Fruit fly (Drosophila melanogaster) whole organism, pupa: ENCODE data around the gene CG9471.

ENCODE experiments used
- CG10348 ChIP-seq: fragments of 200-800 bp; sonication (Bioruptor generic); IDR thresholded peaks from 2 replicates; pipeline ENCODE4 v1.3.6; 2022; ENCODE audit warnings: missing biosample characterization, missing genetic modification characterization
- CG12605 ChIP-seq: fragments of 200-800 bp; sonication (Bioruptor generic); IDR thresholded peaks from 2 replicates; pipeline ENCODE4 v1.3.6; 2022; ENCODE audit warnings: missing biosample characterization, missing genetic modification characterization
- CG13204 ChIP-seq: fragments of 200-800 bp; sonication (Bioruptor generic); optimal IDR thresholded peaks from 2 replicates; lab custom pipeline; 2018; ENCODE audit warnings: missing biosample characterization, mild to moderate bottlenecking, missing genetic modification characterization, moderate library complexity
- CG14655 ChIP-seq: fragments of 200-800 bp; sonication (Bioruptor generic); optimal IDR thresholded peaks from 3 replicates; lab custom pipeline; 2017; ENCODE audit warnings: mild to moderate bottlenecking, missing biosample characterization, missing genetic modification reagents, missing genetic modification characterization
- CG15710 ChIP-seq: fragments of 200-800 bp; sonication (Bioruptor generic); optimal IDR thresholded peaks from 2 replicates; lab custom pipeline; 2018; ENCODE audit warnings: missing biosample characterization, mild to moderate bottlenecking, missing genetic modification characterization, moderate library complexity
- CG17806 ChIP-seq: fragments of 200-800 bp; sonication (Bioruptor generic); optimal IDR thresholded peaks from 2 replicates; lab custom pipeline; 2018; ENCODE audit warnings: missing biosample characterization, mild to moderate bottlenecking, missing genetic modification characterization, moderate library complexity
- CG32121 ChIP-seq: fragments of 200-800 bp; sonication (Bioruptor generic); IDR thresholded peaks from 2 replicates; pipeline ENCODE4 v1.3.6; 2022; ENCODE audit warnings: missing biosample characterization, missing genetic modification characterization
- CG34367 ChIP-seq: fragments of 200-800 bp; sonication (Bioruptor generic); optimal IDR thresholded peaks from 2 replicates; lab custom pipeline; 2018; ENCODE audit warnings: missing biosample characterization, mild to moderate bottlenecking, missing genetic modification characterization
- CG4496 ChIP-seq: fragments of 200-800 bp; sonication (Bioruptor generic); IDR thresholded peaks from 3 replicates; pipeline ENCODE4 v1.3.6; 2022; ENCODE audit warnings: missing biosample characterization, missing genetic modification characterization
- CG8159 ChIP-seq: fragments of 200-800 bp; sonication (Bioruptor generic); optimal IDR thresholded peaks from 3 replicates; lab custom pipeline; 2018; ENCODE audit warnings: missing biosample characterization, mild to moderate bottlenecking, missing genetic modification characterization, moderate library complexity
- CG8301 ChIP-seq: fragments of 200-800 bp; sonication (Bioruptor generic); optimal IDR thresholded peaks from 2 replicates; lab custom pipeline; 2018; ENCODE audit warnings: missing biosample characterization, mild to moderate bottlenecking, missing genetic modification characterization
- CG9948 ChIP-seq: fragments of 200-800 bp; sonication (Bioruptor generic); optimal IDR thresholded peaks from 2 replicates; lab custom pipeline; 2018; ENCODE audit warnings: missing biosample characterization, mild to moderate bottlenecking, missing genetic modification characterization, moderate library complexity
- D1 ChIP-seq: fragments of 200-800 bp; sonication (Bioruptor generic); optimal IDR thresholded peaks from 2 replicates; lab custom pipeline; 2018; ENCODE audit warnings: missing biosample characterization, mild to moderate bottlenecking, missing genetic modification characterization, moderate library complexity
- EcR ChIP-seq: fragments of 200-800 bp; sonication (Bioruptor generic); optimal IDR thresholded peaks from 3 replicates; lab custom pipeline; 2019; ENCODE audit warnings: missing biosample characterization, missing genetic modification characterization, mild to moderate bottlenecking, moderate library complexity, missing genetic modification reagents
- Ets98B ChIP-seq: fragments of 200-800 bp; sonication (Bioruptor generic); IDR thresholded peaks from 2 replicates; pipeline ENCODE4 v1.3.6; 2022; ENCODE audit warnings: missing biosample characterization, missing genetic modification characterization
- Pif1A ChIP-seq: fragments of 200-800 bp; sonication (Bioruptor generic); optimal IDR thresholded peaks from 3 replicates; lab custom pipeline; 2016; ENCODE audit warnings: missing biosample characterization, missing genetic modification characterization
- Pif1B ChIP-seq: fragments of 200-800 bp; sonication (Bioruptor generic); optimal IDR thresholded peaks from 3 replicates; lab custom pipeline; 2016; ENCODE audit warnings: missing biosample characterization, missing genetic modification characterization
- Snoo ChIP-seq: fragments of 200-800 bp; sonication (Bioruptor generic); optimal IDR thresholded peaks from 3 replicates; lab custom pipeline; 2017; ENCODE audit warnings: missing biosample characterization, mild to moderate bottlenecking, missing genetic modification characterization, inconsistent platforms
- fd96Ca ChIP-seq: fragments of 200-800 bp; sonication (Bioruptor generic); IDR thresholded peaks from 3 replicates; pipeline ENCODE4 v1.3.6; 2022; ENCODE audit warnings: missing biosample characterization, missing genetic modification characterization
- gl ChIP-seq: fragments of 200-800 bp; sonication (Bioruptor generic); optimal IDR thresholded peaks from 2 replicates; lab custom pipeline; 2018; ENCODE audit warnings: missing biosample characterization, mild to moderate bottlenecking, missing genetic modification characterization
- rn ChIP-seq: fragments of 200-800 bp; sonication (Bioruptor generic); IDR thresholded peaks from 2 replicates; pipeline ENCODE4 v1.3.6; 2022; ENCODE audit warnings: missing biosample characterization, missing genetic modification characterization

CG9471 gene

DNA sequence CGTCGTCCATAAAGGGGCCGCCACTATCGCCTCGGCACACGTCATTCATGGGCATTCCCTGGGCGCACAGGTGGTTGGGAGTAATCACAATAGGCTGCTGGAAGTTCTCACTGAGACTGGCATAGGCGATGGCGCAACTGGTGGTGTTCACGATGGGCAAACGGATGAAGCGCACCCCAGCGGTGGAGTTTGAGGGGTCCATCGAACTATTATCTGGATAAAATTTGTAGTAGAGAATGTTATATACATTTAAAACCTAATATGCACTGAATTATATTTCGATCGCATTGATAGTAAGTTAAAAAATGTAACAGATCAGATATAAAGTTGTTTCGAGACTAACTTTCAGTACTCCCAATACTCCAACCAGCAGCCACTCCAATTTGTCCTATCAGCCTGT lies 28.1 kb downstream of the CG9471 start, which contains the start of gene CG31415:
CG31415 (plus strand) TSS at position 301 of the 400 bp plus-strand sequence.
- TF ChIP-seq CG8301 (tag; lab: Kevin White, UChicago) (no peak), CG12605 (no peak), CG9948 (tag; lab: Kevin White, UChicago) (no peak), CG8159 (no peak), Pif1B (GFP tag; lab: Kevin White, UChicago) (no peak)

DNA sequence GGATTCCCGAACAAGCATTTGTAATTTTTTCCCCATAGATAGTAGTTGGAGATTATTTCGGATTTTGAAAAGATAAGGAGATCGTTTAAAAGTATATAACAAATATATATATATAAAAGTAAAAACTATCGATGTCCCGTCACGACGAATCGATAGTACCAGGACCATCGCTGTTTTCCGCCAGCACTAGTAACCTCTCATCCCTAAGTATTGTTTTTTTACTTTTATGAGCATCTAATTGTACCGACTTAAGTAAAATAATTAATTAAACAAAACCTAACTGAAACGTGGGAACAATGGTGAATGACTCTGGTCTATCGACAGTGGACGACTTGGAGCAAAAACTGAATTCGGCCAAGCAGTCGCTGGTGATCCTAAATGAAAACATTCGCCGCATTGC lies 30.6 kb downstream of the CG9471 start, which contains the start of gene Pnn:
Pnn (plus strand) TSS at position 187 of the 400 bp plus-strand sequence.
- no peak for TF ChIP-seq fd96Ca (GFP tag; lab: Robert Waterston, UW)
- TF ChIP-seq CG8301 (tag; lab: Kevin White, UChicago) = no peak
- TF ChIP-seq CG4496 = no peak
- TF ChIP-seq CG9948 (tag; lab: Kevin White, UChicago) = no peak
- TF ChIP-seq CG12605 = no peak
- no peak for TF ChIP-seq Snoo (tag; lab: Kevin White, UChicago)
- no peak for TF ChIP-seq CG14655 (GFP tag; lab: Kevin White, UChicago)
- no peak for TF ChIP-seq CG32121
- no peak for TF ChIP-seq CG34367 (tag; lab: Kevin White, UChicago)
- TF ChIP-seq CG10348 = no peak
- no peak for TF ChIP-seq EcR
- TF ChIP-seq D1 (tag; lab: Kevin White, UChicago) = no peak
- no peak for TF ChIP-seq Ets98B
- no peak for TF ChIP-seq Pif1B (GFP tag; lab: Kevin White, UChicago)
- no peak for TF ChIP-seq CG13204 (GFP tag; lab: Kevin White, UChicago)
- TF ChIP-seq gl (tag; lab: Kevin White, UChicago) = no peak

DNA sequence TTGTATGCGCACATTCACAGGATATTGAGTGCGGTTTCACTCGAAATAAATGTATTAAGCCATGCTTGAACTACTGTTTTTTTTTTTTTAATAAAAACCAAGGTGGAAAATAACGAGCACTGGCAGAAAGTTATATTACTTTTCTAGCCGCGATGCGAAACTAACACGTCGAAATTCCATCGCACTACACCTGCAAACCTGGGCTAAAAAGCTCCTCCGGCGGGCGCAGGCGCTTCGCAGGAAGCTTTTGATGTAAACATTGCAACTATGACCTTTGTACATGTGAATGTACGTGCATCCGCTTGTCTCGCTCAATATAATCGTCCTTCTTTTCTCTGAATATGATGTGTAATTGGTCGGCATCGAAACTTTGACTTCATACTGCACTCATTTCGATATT lies 31.5 kb downstream of the CG9471 start, which contains the start of gene side-VII:
side-VII (minus strand) TSS at position 187 of the 400 bp plus-strand sequence.
- TF ChIP-seq CG14655 (GFP tag; lab: Kevin White, UChicago) (no peak), CG32121 (no peak), Pif1B (GFP tag; lab: Kevin White, UChicago) (no peak), CG9948 (tag; lab: Kevin White, UChicago) (no peak), fd96Ca (GFP tag; lab: Robert Waterston, UW) (no peak), Snoo (tag; lab: Kevin White, UChicago) (no peak), CG17806 (tag; lab: Kevin White, UChicago) (no peak), CG10348 (no peak), CG12605 (no peak), CG8159 (no peak)
- TF ChIP-seq, all 21 proteins: peak for 0

DNA sequence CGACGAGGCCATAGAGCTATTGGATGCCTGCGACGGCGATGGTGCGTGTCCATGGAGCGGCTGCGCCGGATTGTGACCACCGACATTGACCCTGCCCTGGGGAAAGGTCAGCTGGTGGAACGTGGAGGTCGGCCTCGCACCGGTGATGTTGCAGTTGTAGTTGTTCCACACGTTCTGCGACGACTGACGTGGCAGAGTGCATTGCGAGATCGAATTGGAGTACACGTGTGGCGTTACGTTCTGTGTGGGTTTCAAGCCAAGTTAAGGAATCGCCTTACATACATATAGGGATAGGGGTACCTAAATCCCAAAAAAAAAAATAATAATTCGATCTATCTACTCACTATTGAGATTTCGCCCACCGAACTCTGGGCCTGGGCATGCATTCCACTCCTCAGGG lies 36.2 kb downstream of the CG9471 start:
- no peak for TF ChIP-seq CG15710
- no peak for TF ChIP-seq CG14655 (GFP tag; lab: Kevin White, UChicago)
- TF ChIP-seq Ets98B = no peak
- TF ChIP-seq CG34367 (tag; lab: Kevin White, UChicago) = no peak
- no peak for TF ChIP-seq D1 (tag; lab: Kevin White, UChicago)
- no peak for TF ChIP-seq gl (tag; lab: Kevin White, UChicago)

DNA sequence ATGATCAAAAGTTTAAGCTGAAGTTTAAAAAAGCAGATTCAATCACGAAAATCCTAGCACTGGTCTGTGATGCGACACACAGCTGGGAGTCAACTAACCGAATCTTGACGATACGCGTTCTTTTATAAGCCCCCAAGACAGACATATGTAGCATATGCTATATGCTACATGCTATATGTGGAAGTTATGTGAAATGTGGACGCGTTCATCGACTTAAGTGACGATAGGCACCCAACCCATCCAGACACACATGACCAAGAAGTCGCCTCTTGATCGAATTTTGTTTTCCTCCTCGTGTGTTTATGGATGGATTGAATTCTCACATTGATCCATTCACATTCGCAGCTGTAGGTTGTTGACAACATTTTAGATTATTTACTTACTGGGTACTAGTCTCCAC lies 38.2 kb downstream of the CG9471 start, which contains the start of gene alphaTub85E:
alphaTub85E (minus strand) TSS at position 101 of the 400 bp plus-strand sequence.
- TF ChIP-seq CG32121 (no peak), CG14655 (GFP tag; lab: Kevin White, UChicago) (no peak), CG12605 (no peak), CG34367 (tag; lab: Kevin White, UChicago) (no peak), CG17806 (tag; lab: Kevin White, UChicago) (no peak), fd96Ca (GFP tag; lab: Robert Waterston, UW) (no peak), CG13204 (GFP tag; lab: Kevin White, UChicago) (no peak), D1 (tag; lab: Kevin White, UChicago) (no peak), Ets98B (no peak), rn (GFP tag; lab: Robert Waterston, UW) (no peak), CG15710 (no peak), EcR (no peak), CG10348 (no peak), CG4496 (no peak), gl (tag; lab: Kevin White, UChicago) (no peak), Pif1B (GFP tag; lab: Kevin White, UChicago) (no peak), Snoo (tag; lab: Kevin White, UChicago) (no peak), CG9948 (tag; lab: Kevin White, UChicago) (no peak)

DNA sequence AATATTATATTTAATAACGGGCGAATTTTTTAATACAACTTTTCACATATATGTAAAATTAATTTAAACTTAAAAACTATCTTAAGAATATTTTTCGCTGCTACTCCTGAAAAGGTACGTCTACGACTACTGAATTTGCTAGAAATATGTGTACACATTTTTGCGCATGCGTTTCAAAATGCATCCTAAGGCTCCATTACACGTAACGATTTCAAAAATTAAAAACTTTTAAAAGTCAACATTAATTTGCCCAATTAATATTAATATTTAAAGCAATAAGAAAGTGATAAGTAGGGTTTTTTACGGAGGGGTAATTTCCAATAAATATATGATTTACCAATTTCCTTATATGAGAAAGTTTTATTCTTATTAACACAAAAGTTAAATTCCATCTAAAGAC lies 40.6 kb downstream of the CG9471 start, which contains the start of gene FoxP:
FoxP (minus strand) TSS at position 89 of the 400 bp plus-strand sequence.
- TF ChIP-seq Snoo (tag; lab: Kevin White, UChicago) (no peak), Ets98B (no peak), fd96Ca (GFP tag; lab: Robert Waterston, UW) (no peak), CG34367 (tag; lab: Kevin White, UChicago) (no peak), CG15710 (no peak), CG10348 (no peak), CG12605 (no peak), CG14655 (GFP tag; lab: Kevin White, UChicago) (no peak), CG4496 (no peak), CG13204 (GFP tag; lab: Kevin White, UChicago) (no peak), Pif1B (GFP tag; lab: Kevin White, UChicago) (no peak), gl (tag; lab: Kevin White, UChicago) (no peak), CG8159 (no peak), Pif1A (GFP tag; lab: Kevin White, UChicago) (no peak), D1 (tag; lab: Kevin White, UChicago) (no peak), CG8301 (tag; lab: Kevin White, UChicago) (no peak), EcR (no peak), CG32121 (no peak), CG17806 (tag; lab: Kevin White, UChicago) (no peak)
